Worm (Caenorhabditis elegans) whole organism, late embryonic: Measurements from ENCODE around the gene ifas-2.

Experiments used
- C08G9.2 ChIP-seq: sonication (generic microtip); optimal IDR thresholded peaks from 2 replicates; lab custom pipeline; 2016; ENCODE audit warnings: mild to moderate bottlenecking, missing genetic modification characterization, moderate library complexity, missing compliant biosample characterization
- C38D4.7 ChIP-seq: fragments of 200-800 bp; sonication (Bioruptor generic); optimal IDR thresholded peaks from 2 replicates; lab custom pipeline; 2018; ENCODE audit warnings: mild to moderate bottlenecking, missing genetic modification characterization, moderate library complexity, missing compliant biosample characterization
- K02D7.2 ChIP-seq: sonication (generic microtip); optimal IDR thresholded peaks from 2 replicates; lab custom pipeline; 2017; ENCODE audit warnings: mild to moderate bottlenecking, missing genetic modification characterization, missing compliant biosample characterization
- ceh-18 ChIP-seq: sonication (generic microtip); optimal IDR thresholded peaks from 2 replicates; lab custom pipeline; 2016; ENCODE audit warnings: missing genetic modification characterization, missing compliant biosample characterization
- ceh-19 ChIP-seq: fragments of 200-800 bp; sonication (Bioruptor generic); optimal IDR thresholded peaks from 2 replicates; lab custom pipeline; 2018; ENCODE audit warnings: mild to moderate bottlenecking, missing genetic modification characterization, missing compliant biosample characterization
- ceh-2 ChIP-seq: sonication (generic microtip); optimal IDR thresholded peaks from 2 replicates; lab custom pipeline; 2016; ENCODE audit warnings: missing genotype, missing genetic modification characterization, missing compliant biosample characterization
- ceh-22 ChIP-seq: sonication (generic microtip); optimal IDR thresholded peaks from 2 replicates; lab custom pipeline; 2017; ENCODE audit warnings: missing biosample characterization, missing genetic modification characterization
- ceh-24 ChIP-seq: sonication (generic microtip); optimal IDR thresholded peaks from 2 replicates; lab custom pipeline; 2016; ENCODE audit warnings: mild to moderate bottlenecking, missing genetic modification characterization, missing compliant biosample characterization
- ceh-34 ChIP-seq: sonication (generic microtip); optimal IDR thresholded peaks from 2 replicates; lab custom pipeline; 2016; ENCODE audit warnings: mild to moderate bottlenecking, missing genetic modification characterization, missing compliant biosample characterization
- dve-1 ChIP-seq: sonication (generic microtip); optimal IDR thresholded peaks from 2 replicates; lab custom pipeline; 2017; ENCODE audit warnings: antibody characterized with exemption, mild to moderate bottlenecking, missing genetic modification characterization, missing compliant biosample characterization
- elt-2 ChIP-seq: sonication (generic microtip); optimal IDR thresholded peaks from 2 replicates; lab custom pipeline; 2016; ENCODE audit warnings: missing genetic modification reagents, missing genetic modification characterization, missing compliant biosample characterization
- elt-4 ChIP-seq: sonication (generic microtip); optimal IDR thresholded peaks from 2 replicates; lab custom pipeline; 2016; ENCODE audit warnings: missing genetic modification characterization, missing compliant biosample characterization
- ets-4 ChIP-seq: sonication (generic microtip); optimal IDR thresholded peaks from 2 replicates; lab custom pipeline; 2016; ENCODE audit warnings: missing genetic modification characterization, missing compliant biosample characterization
- eyg-1 ChIP-seq: sonication (generic microtip); optimal IDR thresholded peaks from 2 replicates; lab custom pipeline; 2016; ENCODE audit warnings: missing genotype, missing genetic modification characterization, missing compliant biosample characterization
- fkh-10 ChIP-seq: fragments of 150-350 bp; optimal IDR thresholded peaks from 2 replicates; lab custom pipeline; 2014; ENCODE audit warnings: missing biosample characterization, missing genetic modification reagents, missing genetic modification characterization
- gmeb-2 ChIP-seq: sonication (generic microtip); optimal IDR thresholded peaks from 2 replicates; lab custom pipeline; 2016; ENCODE audit warnings: missing genetic modification characterization, inconsistent platforms, missing compliant biosample characterization
- hlh-13 ChIP-seq: fragments of 200-800 bp; sonication (Bioruptor generic); optimal IDR thresholded peaks from 2 replicates; lab custom pipeline; 2018; ENCODE audit warnings: mild to moderate bottlenecking, missing genetic modification characterization, missing compliant biosample characterization
- hlh-30 ChIP-seq: sonication (generic microtip); optimal IDR thresholded peaks from 2 replicates; lab custom pipeline; 2017; ENCODE audit warnings: antibody characterized with exemption, missing genetic modification characterization, missing compliant biosample characterization; ENCODE audit not compliant: insufficient read depth
- hlh-6 ChIP-seq: sonication (generic microtip); optimal IDR thresholded peaks from 2 replicates; lab custom pipeline; 2016; ENCODE audit warnings: missing genotype, missing genetic modification characterization, missing compliant biosample characterization
- hlh-8 ChIP-seq: sonication (generic microtip); optimal IDR thresholded peaks from 2 replicates; lab custom pipeline; 2016; ENCODE audit warnings: missing genotype, missing genetic modification characterization, missing compliant biosample characterization
- lim-6 ChIP-seq: sonication (generic microtip); optimal IDR thresholded peaks from 2 replicates; lab custom pipeline; 2016; ENCODE audit warnings: missing genetic modification characterization, missing compliant biosample characterization
- lin-11 ChIP-seq: fragments of 200-800 bp; sonication (Bioruptor generic); optimal IDR thresholded peaks from 2 replicates; lab custom pipeline; 2018; ENCODE audit warnings: mild to moderate bottlenecking, missing genetic modification characterization, missing compliant biosample characterization
- mec-3 ChIP-seq: sonication (generic microtip); optimal IDR thresholded peaks from 2 replicates; lab custom pipeline; 2016; ENCODE audit warnings: borderline replicate concordance, missing genetic modification characterization, missing compliant biosample characterization
- nhr-11 ChIP-seq: fragments of 150-350 bp; optimal IDR thresholded peaks from 2 replicates; lab custom pipeline; 2014; ENCODE audit warnings: missing biosample characterization, missing genetic modification characterization
- nhr-232 ChIP-seq: sonication (generic microtip); optimal IDR thresholded peaks from 2 replicates; lab custom pipeline; 2016; ENCODE audit warnings: missing genetic modification characterization, missing compliant biosample characterization
- npax-4 ChIP-seq: sonication (generic microtip); optimal IDR thresholded peaks from 2 replicates; lab custom pipeline; 2016; ENCODE audit warnings: missing genetic modification characterization, missing compliant biosample characterization
- odd-2 ChIP-seq: sonication (generic microtip); optimal IDR thresholded peaks from 2 replicates; lab custom pipeline; 2017; ENCODE audit warnings: antibody characterized with exemption, mild to moderate bottlenecking, missing genetic modification characterization, missing compliant biosample characterization
- pat-9 ChIP-seq: fragments of 200-800 bp; sonication (Bioruptor generic); optimal IDR thresholded peaks from 2 replicates; lab custom pipeline; 2018; ENCODE audit warnings: mild to moderate bottlenecking, missing genetic modification characterization, moderate library complexity, missing compliant biosample characterization
- pqm-1 ChIP-seq: sonication (generic microtip); optimal IDR thresholded peaks from 2 replicates; lab custom pipeline; 2016; ENCODE audit warnings: missing genetic modification characterization, missing compliant biosample characterization
- rnt-1 ChIP-seq: sonication (generic microtip); optimal IDR thresholded peaks from 2 replicates; lab custom pipeline; 2016; ENCODE audit warnings: missing genetic modification characterization, missing compliant biosample characterization
- sox-4 ChIP-seq: sonication (generic microtip); optimal IDR thresholded peaks from 2 replicates; lab custom pipeline; 2017; ENCODE audit warnings: mild to moderate bottlenecking, missing genetic modification characterization, inconsistent platforms, missing compliant biosample characterization
- tbx-7 ChIP-seq: sonication (generic microtip); optimal IDR thresholded peaks from 2 replicates; lab custom pipeline; 2016; ENCODE audit warnings: missing genotype, missing genetic modification characterization, missing compliant biosample characterization
- unc-3 ChIP-seq, 2 experiments: fragments of 200-800 bp in 1 of 2; sonication (Bioruptor generic) in 1 of 2; sonication (generic microtip) in 1 of 2; conservative IDR thresholded peaks in 1 of 2; optimal IDR thresholded peaks in 1 of 2; 2 replicates each; pipeline versions ENCODE4 v1.3.6 to Lab custom; 2016 to 2022; ENCODE audit warnings: missing compliant biosample characterization in 2 of 2, missing genetic modification characterization in 2 of 2, missing genetic modification reagents in 1 of 2
- unc-42 ChIP-seq: sonication (generic microtip); optimal IDR thresholded peaks from 2 replicates; lab custom pipeline; 2016; ENCODE audit warnings: missing genotype, missing genetic modification characterization, missing compliant biosample characterization
- unc-55 ChIP-seq: sonication (generic microtip); optimal IDR thresholded peaks from 2 replicates; lab custom pipeline; 2017; ENCODE audit warnings: missing biosample characterization, missing genetic modification reagents, missing genetic modification characterization
- unc-86 ChIP-seq: sonication (generic microtip); optimal IDR thresholded peaks from 2 replicates; lab custom pipeline; 2016; ENCODE audit warnings: missing genetic modification characterization, missing compliant biosample characterization
- zip-5 ChIP-seq: sonication (generic microtip); optimal IDR thresholded peaks from 2 replicates; lab custom pipeline; 2016; ENCODE audit warnings: missing genetic modification characterization, missing compliant biosample characterization
- ztf-16 ChIP-seq: sonication (generic microtip); optimal IDR thresholded peaks from 2 replicates; lab custom pipeline; 2017; ENCODE audit warnings: missing genetic modification characterization, missing compliant biosample characterization

Gene ifas-2

ce11 chrV:16865404-16865803 lies 23.3 kb downstream of the ifas-2 start, which contains the start of gene clec-28:
TSS of gene clec-28 (plus strand) at chrV:16865704.
- no peak for TF ChIP-seq ceh-22 (tag; lab: Kevin White, UChicago)
- no peak for TF ChIP-seq ets-4
- TF ChIP-seq lin-11 (tag; lab: Kevin White, UChicago) = no peak
- TF ChIP-seq unc-55 (GFP tag; lab: Kevin White, UChicago) = no peak
- TF ChIP-seq pqm-1 (tag; lab: Kevin White, UChicago) = no peak
- no peak for TF ChIP-seq hlh-8
- TF ChIP-seq ceh-34 (tag; lab: Kevin White, UChicago) = no peak
- TF ChIP-seq dve-1 (tag; lab: Kevin White, UChicago) = no peak
- no peak for TF ChIP-seq lim-6 (tag; lab: Kevin White, UChicago)
- no peak for TF ChIP-seq hlh-6 (tag; lab: Kevin White, UChicago)

DNA sequence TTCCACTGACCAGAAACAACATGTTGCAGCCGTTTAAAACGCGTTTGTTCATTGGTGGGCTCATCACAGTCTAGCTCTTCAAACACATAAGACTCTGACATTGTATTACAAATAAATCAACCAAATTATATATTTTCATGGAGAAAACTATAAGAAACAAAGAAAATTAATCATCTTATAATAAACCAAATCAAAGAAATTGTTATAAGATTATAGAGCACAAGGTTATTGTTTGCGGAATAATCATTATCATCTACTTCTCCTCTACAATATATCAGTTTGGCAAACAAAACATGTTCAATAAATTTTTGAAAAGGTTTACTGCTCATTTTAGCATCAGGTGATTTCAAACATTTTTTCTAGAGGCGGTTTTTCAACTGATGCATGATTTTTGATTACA lies 27.0 kb downstream of the ifas-2 start, which contains the start of the genes clec-32 and clec-24:
TSS of gene clec-32 (minus strand) at position 101 of the 400 bp plus-strand sequence.
TSS of gene clec-24 (plus strand) at position 294 of the 400 bp plus-strand sequence.
- no peak for TF ChIP-seq npax-4 (tag; lab: Kevin White, UChicago)
- no peak for TF ChIP-seq ztf-16
- TF ChIP-seq C08G9.2 (tag; lab: Kevin White, UChicago) = no peak
- TF ChIP-seq ceh-24 (tag; lab: Kevin White, UChicago) = no peak
- TF ChIP-seq lim-6 (tag; lab: Kevin White, UChicago) = no peak
- TF ChIP-seq ceh-18 = no peak
- no peak for TF ChIP-seq pqm-1 (tag; lab: Kevin White, UChicago)
- no peak for TF ChIP-seq zip-5 (tag; lab: Kevin White, UChicago)
- TF ChIP-seq ceh-2 (tag; lab: Kevin White, UChicago) = no peak
- no peak for TF ChIP-seq unc-86 (tag; lab: Kevin White, UChicago)
- no peak for TF ChIP-seq hlh-13 (GFP tag; lab: Kevin White, UChicago)
- TF ChIP-seq lin-11 (tag; lab: Kevin White, UChicago) = no peak
- TF ChIP-seq elt-2 (tag; lab: Kevin White, UChicago) = no peak
- no peak for TF ChIP-seq unc-3 (GFP tag; conservative IDR thresholded peaks at IDR 0.05; lab: Robert Waterston, UW)
- TF ChIP-seq unc-3 (tag; optimal IDR thresholded peaks at IDR 0.05; lab: Kevin White, UChicago) = no peak
- TF ChIP-seq mec-3 (tag; lab: Kevin White, UChicago) = no peak
- TF ChIP-seq, all 69 proteins: peak for 0

DNA sequence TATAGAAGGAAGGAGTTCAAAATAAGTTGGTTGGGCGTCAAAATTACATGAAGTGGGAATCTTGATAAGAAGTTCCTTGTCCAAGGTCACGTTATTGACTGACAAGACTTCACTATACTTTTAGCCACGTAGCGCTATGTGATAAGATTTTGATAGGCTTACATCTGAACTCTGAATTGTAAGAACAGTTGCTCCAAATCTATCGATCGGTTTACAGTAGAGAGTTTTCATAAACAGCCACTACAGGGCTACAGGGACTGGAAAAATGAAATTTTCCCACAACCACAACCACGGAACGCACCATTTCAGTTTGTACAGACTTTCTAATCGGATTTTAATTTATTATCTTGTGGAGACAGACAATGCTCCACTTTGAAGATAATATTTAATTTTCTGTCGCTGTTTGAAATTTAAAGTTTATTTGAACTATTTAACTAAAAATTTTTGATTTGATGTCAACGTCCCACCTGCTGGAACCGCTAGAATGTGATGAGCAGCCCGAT lies 30.7 kb downstream of the ifas-2 start, which contains the start of the genes clec-31 and clec-22:
TSS of gene clec-31 (minus strand) at position 101 of the 503 bp plus-strand sequence.
TSS of gene clec-22 (plus strand) at position 453 of the 503 bp plus-strand sequence.
- TF ChIP-seq hlh-30 (tag; lab: Kevin White, UChicago) (no peak), elt-4 (tag; lab: Kevin White, UChicago) (no peak), nhr-11 (tag; lab: Kevin White, UChicago) (no peak), pat-9 (tag; lab: Kevin White, UChicago) (no peak), dve-1 (tag; lab: Kevin White, UChicago) (no peak), elt-2 (tag; lab: Kevin White, UChicago) (no peak), tbx-7 (no peak), fkh-10 (GFP tag; lab: Kevin White, UChicago) (no peak), C38D4.7 (no peak), sox-4 (tag; lab: Kevin White, UChicago) (no peak), unc-42 (tag; lab: Kevin White, UChicago) (no peak), gmeb-2 (tag; lab: Kevin White, UChicago) (no peak), npax-4 (tag; lab: Kevin White, UChicago) (no peak), rnt-1 (tag; lab: Kevin White, UChicago) (no peak), ztf-16 (no peak), ceh-19 (no peak), nhr-232 (tag; lab: Kevin White, UChicago) (no peak), K02D7.2 (tag; lab: Kevin White, UChicago) (no peak), odd-2 (tag; lab: Kevin White, UChicago) (no peak), eyg-1 (no peak)
- TF ChIP-seq, all 69 proteins: peak for 0
